Fruit fly (Drosophila melanogaster) whole organism, embryonic: ENCODE data around the gene Nf-YA.
A peak's percentile ranks its signal among the peaks of the same experiment; 100 is the strongest.

ENCODE experiments used
- Aef1 ChIP-seq: fragments of 200-800 bp; sonication (Bioruptor generic); IDR thresholded peaks from 3 replicates; pipeline ENCODE4 v1.3.6; 2022; ENCODE audit warnings: missing biosample characterization, missing genetic modification characterization
- Antp ChIP-seq: fragments of 200-800 bp; sonication (Bioruptor generic); optimal IDR thresholded peaks from 3 replicates; lab custom pipeline; 2016; ENCODE audit warnings: missing biosample characterization, missing genetic modification characterization
- Awh ChIP-seq: fragments of 200-800 bp; sonication (Bioruptor generic); IDR thresholded peaks from 2 replicates; pipeline ENCODE4, ENCODE4 v1.3.6; 2022; ENCODE audit warnings: missing biosample characterization, missing genetic modification characterization
- Blimp-1 ChIP-seq: fragments of 200-800 bp; sonication (Bioruptor generic); optimal IDR thresholded peaks from 3 replicates; lab custom pipeline; 2018; ENCODE audit warnings: missing biosample characterization, missing genetic modification characterization, mild to moderate bottlenecking, moderate library complexity, missing genetic modification reagents
- BtbVII ChIP-seq: fragments of 200-800 bp; sonication (Bioruptor generic); optimal IDR thresholded peaks from 3 replicates; lab custom pipeline; 2017; ENCODE audit warnings: missing biosample characterization, mild to moderate bottlenecking, missing genetic modification characterization
- Bteb2 ChIP-seq: fragments of 200-800 bp; sonication (Bioruptor generic); optimal IDR thresholded peaks from 2 replicates; lab custom pipeline; 2016; ENCODE audit warnings: missing biosample characterization, missing genetic modification characterization
- CG10267 ChIP-seq: fragments of 200-800 bp; sonication (Bioruptor generic); optimal IDR thresholded peaks from 2 replicates; lab custom pipeline; 2018; ENCODE audit warnings: missing biosample characterization, mild to moderate bottlenecking, missing genetic modification characterization, moderate library complexity
- CG10462 ChIP-seq: fragments of 200-800 bp; sonication (Bioruptor generic); optimal IDR thresholded peaks from 2 replicates; lab custom pipeline; 2016; ENCODE audit warnings: missing biosample characterization, missing genetic modification characterization
- CG14050 ChIP-seq: fragments of 200-800 bp; sonication (Bioruptor generic); IDR thresholded peaks from 3 replicates; pipeline ENCODE4 v1.3.6; 2022; ENCODE audit warnings: missing biosample characterization, missing genetic modification characterization
- CG14860 ChIP-seq: fragments of 200-800 bp; sonication (Bioruptor generic); IDR thresholded peaks from 3 replicates; pipeline ENCODE4 v1.3.6; 2022; ENCODE audit warnings: missing biosample characterization, missing genetic modification characterization; ENCODE audit not compliant: partially characterized antibody
- CG16813 ChIP-seq: fragments of 200-800 bp; sonication (Bioruptor generic); IDR thresholded peaks from 3 replicates; pipeline ENCODE4 v1.3.6; 2022; ENCODE audit warnings: missing biosample characterization, missing genetic modification characterization; ENCODE audit not compliant: partially characterized antibody
- CG17385 ChIP-seq: fragments of 200-800 bp; sonication (Bioruptor generic); optimal IDR thresholded peaks from 3 replicates; lab custom pipeline; 2018; ENCODE audit warnings: missing biosample characterization, mild to moderate bottlenecking, missing genetic modification characterization
- CG17829 ChIP-seq: fragments of 200-800 bp; optimal IDR thresholded peaks from 2 replicates; lab custom pipeline; 2019; ENCODE audit warnings: missing biosample characterization, mild to moderate bottlenecking, missing genetic modification characterization, moderate library complexity
- CG18599 ChIP-seq: fragments of 200-800 bp; sonication (Bioruptor generic); optimal IDR thresholded peaks from 3 replicates; lab custom pipeline; 2017; ENCODE audit warnings: missing biosample characterization, missing genetic modification characterization, mild to moderate bottlenecking, moderate library complexity, missing genetic modification reagents
- CG18764 ChIP-seq: fragments of 200-800 bp; sonication (Bioruptor generic); optimal IDR thresholded peaks from 3 replicates; lab custom pipeline; 2016; ENCODE audit warnings: missing biosample characterization, missing genetic modification characterization
- CG2120 ChIP-seq: fragments of 200-800 bp; sonication (Bioruptor generic); optimal IDR thresholded peaks from 3 replicates; lab custom pipeline; 2016; ENCODE audit warnings: missing biosample characterization, missing genetic modification characterization
- CG2678 ChIP-seq: fragments of 200-800 bp; sonication (Bioruptor generic); optimal IDR thresholded peaks from 3 replicates; lab custom pipeline; 2019; ENCODE audit warnings: missing biosample characterization, mild to moderate bottlenecking, missing genetic modification characterization, moderate library complexity
- CG3847 ChIP-seq: fragments of 200-800 bp; sonication (Bioruptor generic); IDR thresholded peaks from 2 replicates; pipeline ENCODE4 v1.3.6; 2022; ENCODE audit warnings: missing biosample characterization, missing genetic modification characterization
- CG3995 ChIP-seq: fragments of 200-800 bp; sonication (Bioruptor generic); optimal IDR thresholded peaks from 3 replicates; lab custom pipeline; 2016; ENCODE audit warnings: missing biosample characterization, missing genetic modification characterization
- CG6272 ChIP-seq: fragments of 200-800 bp; sonication (Bioruptor generic); IDR thresholded peaks from 2 replicates; pipeline ENCODE4 v1.3.6; 2022; ENCODE audit warnings: missing biosample characterization, missing genetic modification characterization
- CG7987 ChIP-seq: fragments of 200-800 bp; sonication (Bioruptor generic); optimal IDR thresholded peaks from 2 replicates; lab custom pipeline; 2018; ENCODE audit warnings: missing biosample characterization, mild to moderate bottlenecking, missing genetic modification characterization, moderate library complexity
- CG8089 ChIP-seq: fragments of 200-800 bp; sonication (Bioruptor generic); optimal IDR thresholded peaks from 3 replicates; lab custom pipeline; 2016; ENCODE audit warnings: missing biosample characterization, missing genetic modification characterization
- CG8290 ChIP-seq, 3 experiments: fragments of 200-800 bp; sonication (Bioruptor generic); optimal IDR thresholded peaks; 2 replicates each; lab custom pipeline; 2016 to 2019; ENCODE audit warnings: missing biosample characterization in 3 of 3, missing genetic modification characterization in 3 of 3, mild to moderate bottlenecking in 2 of 3, moderate library complexity in 1 of 3
- Dad ChIP-seq: fragments of 200-800 bp; sonication (Bioruptor generic); optimal IDR thresholded peaks from 3 replicates; lab custom pipeline; 2016; ENCODE audit warnings: missing biosample characterization, missing genetic modification characterization
- Fer3 ChIP-seq: fragments of 200-800 bp; sonication (Bioruptor generic); optimal IDR thresholded peaks from 2 replicates; lab custom pipeline; 2018; ENCODE audit warnings: missing biosample characterization, mild to moderate bottlenecking, missing genetic modification characterization, moderate library complexity
- GATAe ChIP-seq: fragments of 200-800 bp; sonication (Bioruptor generic); conservative IDR thresholded peaks from 2 replicates; pipeline ENCODE4 v1.3.6; 2022; ENCODE audit warnings: missing biosample characterization, missing genetic modification characterization
- HLH4C ChIP-seq: fragments of 200-800 bp; sonication (Bioruptor generic); IDR thresholded peaks from 3 replicates; pipeline ENCODE4 v1.3.6; 2022; ENCODE audit warnings: missing biosample characterization, missing genetic modification characterization; ENCODE audit not compliant: partially characterized antibody
- Hr3 ChIP-seq: fragments of 200-800 bp; sonication (Bioruptor generic); optimal IDR thresholded peaks from 3 replicates; lab custom pipeline; 2016; ENCODE audit warnings: missing biosample characterization, missing genetic modification characterization
- MESR4 ChIP-seq: fragments of 200-800 bp; sonication (Bioruptor generic); optimal IDR thresholded peaks from 2 replicates; lab custom pipeline; 2018; ENCODE audit warnings: missing biosample characterization, mild to moderate bottlenecking, missing genetic modification characterization, moderate library complexity
- Tbp ChIP-seq: fragments of >200 bp; optimal IDR thresholded peaks from 2 replicates; lab custom pipeline; 2018; ENCODE audit warnings: missing biosample characterization, missing genetic modification characterization
- Trl ChIP-seq, 3 experiments: fragments of >200 bp in 2 of 3; fragments of 200-800 bp in 1 of 3; sonication (Bioruptor generic) in 1 of 3; optimal IDR thresholded peaks; 2 replicates in 1 of 3; 3 replicates in 2 of 3; lab custom pipeline; 2016 to 2017; ENCODE audit warnings: missing biosample characterization in 1 of 3, missing genetic modification characterization in 1 of 3
- ara ChIP-seq: fragments of 200-800 bp; sonication (Bioruptor generic); IDR thresholded peaks from 2 replicates; pipeline ENCODE4 v1.3.6; 2022; ENCODE audit warnings: missing biosample characterization, missing genetic modification characterization
- cato ChIP-seq: fragments of 200-800 bp; sonication (Bioruptor generic); optimal IDR thresholded peaks from 2 replicates; lab custom pipeline; 2016; ENCODE audit warnings: missing biosample characterization, missing genetic modification characterization, borderline replicate concordance
- chinmo ChIP-seq: fragments of 200-800 bp; sonication (Bioruptor generic); IDR thresholded peaks from 4 replicates; pipeline ENCODE4 v1.3.6; 2022; ENCODE audit warnings: missing biosample characterization, missing genetic modification characterization; ENCODE audit not compliant: partially characterized antibody
- crol ChIP-seq: fragments of 200-800 bp; sonication (Bioruptor generic); IDR thresholded peaks from 2 replicates; pipeline ENCODE4 v1.3.6; 2022; ENCODE audit warnings: missing biosample characterization, missing genetic modification characterization
- dan ChIP-seq: fragments of 200-800 bp; sonication (Bioruptor generic); IDR thresholded peaks from 2 replicates; pipeline ENCODE4 v1.3.6; 2022; ENCODE audit warnings: missing biosample characterization, missing genetic modification characterization
- dpn ChIP-seq, 2 experiments: fragments of 200-800 bp; sonication (Bioruptor generic); optimal IDR thresholded peaks; 3 replicates each; lab custom pipeline; 2016; ENCODE audit warnings: missing biosample characterization in 2 of 2, missing genetic modification characterization in 2 of 2
- en ChIP-seq: fragments of 200-800 bp; sonication (Bioruptor generic); optimal IDR thresholded peaks from 2 replicates; lab custom pipeline; 2016; ENCODE audit warnings: missing biosample characterization, missing genetic modification characterization
- exex ChIP-seq: fragments of 200-800 bp; sonication (Bioruptor generic); optimal IDR thresholded peaks from 4 replicates; lab custom pipeline; 2018; ENCODE audit warnings: missing biosample characterization, mild to moderate bottlenecking, missing genetic modification characterization, moderate library complexity
- fu2 ChIP-seq: fragments of 200-800 bp; sonication (Bioruptor generic); optimal IDR thresholded peaks from 2 replicates; lab custom pipeline; 2016; ENCODE audit warnings: missing biosample characterization, missing genetic modification characterization
- lbe ChIP-seq: fragments of 200-800 bp; sonication (Bioruptor generic); optimal IDR thresholded peaks from 2 replicates; lab custom pipeline; 2016; ENCODE audit warnings: missing biosample characterization, mild to moderate bottlenecking, missing genetic modification characterization
- nerfin-2 ChIP-seq: fragments of 200-800 bp; sonication (Bioruptor generic); IDR thresholded peaks from 2 replicates; pipeline ENCODE4 v1.3.6; 2022; ENCODE audit warnings: missing biosample characterization, missing genetic modification characterization; ENCODE audit not compliant: partially characterized antibody
- pfk ChIP-seq: fragments of 200-800 bp; sonication (Bioruptor generic); optimal IDR thresholded peaks from 2 replicates; lab custom pipeline; 2018; ENCODE audit warnings: missing biosample characterization, mild to moderate bottlenecking, missing genetic modification characterization, moderate library complexity
- rib ChIP-seq: fragments of 200-800 bp; sonication (Bioruptor generic); IDR thresholded peaks from 2 replicates; pipeline ENCODE4 v1.3.6; 2022; ENCODE audit warnings: missing biosample characterization, missing genetic modification characterization
- tin ChIP-seq: fragments of 200-800 bp; sonication (Bioruptor generic); optimal IDR thresholded peaks from 3 replicates; lab custom pipeline; 2016; ENCODE audit warnings: missing biosample characterization, missing genetic modification characterization
- unc-4 ChIP-seq: fragments of 200-800 bp; sonication (Bioruptor generic); IDR thresholded peaks from 2 replicates; pipeline ENCODE4 v1.3.6; 2022; ENCODE audit warnings: missing biosample characterization, missing genetic modification characterization; ENCODE audit not compliant: partially characterized antibody
- yki ChIP-seq: fragments of >200 bp; optimal IDR thresholded peaks from 3 replicates; lab custom pipeline; 2018
- zfh1 ChIP-seq: fragments of 200-800 bp; sonication (Bioruptor generic); IDR thresholded peaks from 3 replicates; pipeline ENCODE4 v1.3.6; 2022; ENCODE audit warnings: missing biosample characterization, missing genetic modification characterization

Nf-YA gene

dm6 chr3L:9420054-9420818 is 21.8 kb downstream of the Nf-YA start:
- TF ChIP-seq zfh1 (GFP tag; lab: Robert Waterston, UW) = 0 out of 3 replicates have a peak, but pooled peaks have one; percentile 16
- peak; percentile 16 for TF ChIP-seq Bteb2 (GFP tag; lab: Kevin White, UChicago)
- peak; percentile 49 for TF ChIP-seq Blimp-1 (GFP tag; lab: Kevin White, UChicago)
- peak; percentile 4 for TF ChIP-seq CG10267
- no peak for TF ChIP-seq CG10462 (GFP tag; lab: Kevin White, UChicago)
- peak; percentile 49 for TF ChIP-seq CG2120 (GFP tag; lab: Kevin White, UChicago)
- TF ChIP-seq Awh (GFP tag; lab: Robert Waterston, UW) = peak; percentile 68
- TF ChIP-seq Fer3 (tag; lab: Kevin White, UChicago) = peak; percentile 29
- no peak for TF ChIP-seq Dad (GFP tag; lab: Kevin White, UChicago)
- no peak for TF ChIP-seq nerfin-2
- TF ChIP-seq crol (GFP tag; lab: Robert Waterston, UW) = no peak
- TF ChIP-seq yki (lab: Kevin White, UChicago) = no peak
- TF ChIP-seq CG17829 (tag; lab: Kevin White, UChicago) = peak; percentile 2
- TF ChIP-seq Hr3 (GFP tag; lab: Kevin White, UChicago) = peak; percentile 11
- TF ChIP-seq Trl (optimal IDR thresholded peaks at IDR 0.05; lab: Kevin White, UChicago) = peak in 1 of 2 experiments; percentile 1
- no peak for TF ChIP-seq Trl (GFP tag; optimal IDR thresholded peaks at IDR 0.05; lab: Kevin White, UChicago)
- TF ChIP-seq CG7987 (GFP tag; lab: Kevin White, UChicago) = no peak
- peak; percentile 3 for TF ChIP-seq en
- peak in 1 of 2 experiments; percentile 47 for TF ChIP-seq dpn (GFP tag; optimal IDR thresholded peaks at IDR 0.05; lab: Kevin White, UChicago)
- TF ChIP-seq unc-4 (GFP tag; lab: Robert Waterston, UW) = no peak
- TF ChIP-seq dan = no peak
- no peak for TF ChIP-seq ara (GFP tag; lab: Robert Waterston, UW)
- peak; percentile 38 for TF ChIP-seq CG18599 (GFP tag; lab: Kevin White, UChicago)
- TF ChIP-seq CG17385 (GFP tag; lab: Kevin White, UChicago) = peak; percentile 11
- TF ChIP-seq CG14050 (GFP tag; lab: Robert Waterston, UW) = peak; percentile 24; the same call in 2 of the 3 replicates
- no peak for TF ChIP-seq CG6272 (GFP tag; lab: Robert Waterston, UW)
- no peak for TF ChIP-seq fu2 (GFP tag; lab: Kevin White, UChicago)
- no peak for TF ChIP-seq CG14860 (GFP tag; lab: Robert Waterston, UW)
- no peak for TF ChIP-seq MESR4 (GFP tag; lab: Kevin White, UChicago)
- TF ChIP-seq CG2678 (tag; lab: Kevin White, UChicago) = peak; percentile 66
- no peak for TF ChIP-seq BtbVII
- TF ChIP-seq tin (GFP tag; lab: Kevin White, UChicago) = no peak
- no peak for TF ChIP-seq chinmo (GFP tag; lab: Robert Waterston, UW)
- TF ChIP-seq HLH4C (GFP tag; lab: Robert Waterston, UW) = no peak
- TF ChIP-seq lbe (GFP tag; lab: Kevin White, UChicago) = peak; percentile 92
- TF ChIP-seq CG3847 = peak; percentile 12; the same call in 1 of the 2 replicates
- TF ChIP-seq pfk (GFP tag; lab: Kevin White, UChicago) = no peak
- TF ChIP-seq rib = no peak
- no peak for TF ChIP-seq CG8290 (GFP tag; optimal IDR thresholded peaks at IDR 0.05; lab: Kevin White, UChicago)
- peak in 1 of 2 experiments; percentile 43 for TF ChIP-seq CG8290 (tag; optimal IDR thresholded peaks at IDR 0.05; lab: Kevin White, UChicago)
- TF ChIP-seq CG18764 (GFP tag; lab: Kevin White, UChicago) = no peak
- TF ChIP-seq GATAe = no peak
- no peak for TF ChIP-seq exex
- no peak for TF ChIP-seq CG3995 (GFP tag; lab: Kevin White, UChicago)
- no peak for TF ChIP-seq CG8089 (GFP tag; lab: Kevin White, UChicago)
- no peak for TF ChIP-seq Antp (GFP tag; lab: Kevin White, UChicago)
- no peak for TF ChIP-seq Aef1
- no peak for TF ChIP-seq CG16813 (GFP tag; lab: Robert Waterston, UW)
- no peak for TF ChIP-seq cato (GFP tag; lab: Kevin White, UChicago)
- TF ChIP-seq Tbp (GFP tag; lab: Kevin White, UChicago) = no peak
